Worm (Caenorhabditis elegans): ENCODE data around the gene droe-4.
"Not testable (repeated sequence)": the region's sequence is repeated elsewhere in the genome, so short reads cannot be mapped to it uniquely, and the experiment has no call there.

The droe-4 gene

DNA sequence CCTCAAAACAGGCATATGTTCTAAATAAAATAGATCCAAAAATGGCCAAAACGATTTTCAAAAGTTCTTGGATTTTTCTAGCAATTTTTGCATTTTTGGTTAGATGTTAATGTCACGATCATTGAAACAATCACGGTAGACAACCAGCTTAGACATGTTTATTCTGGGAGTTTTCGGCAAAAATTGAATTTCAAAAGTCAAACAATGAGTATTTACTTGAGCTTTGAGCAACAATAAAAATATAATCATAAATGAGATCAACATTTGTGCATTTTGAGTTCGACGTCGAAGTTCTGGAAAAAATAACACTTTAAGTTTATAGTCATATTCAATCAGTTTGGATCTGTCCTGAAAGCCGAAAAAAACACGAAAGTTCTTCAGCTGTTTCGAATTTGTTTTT lies 33.7 kb downstream of the droe-4 start, which contains the start of gene T08G5.2:
TSS of gene T08G5.2 (minus strand) at position 101 of the 400 bp plus-strand sequence.
- TF ChIP-seq unc-62 (GFP tag; optimal IDR thresholded peaks at IDR 0.05): no peak

DNA sequence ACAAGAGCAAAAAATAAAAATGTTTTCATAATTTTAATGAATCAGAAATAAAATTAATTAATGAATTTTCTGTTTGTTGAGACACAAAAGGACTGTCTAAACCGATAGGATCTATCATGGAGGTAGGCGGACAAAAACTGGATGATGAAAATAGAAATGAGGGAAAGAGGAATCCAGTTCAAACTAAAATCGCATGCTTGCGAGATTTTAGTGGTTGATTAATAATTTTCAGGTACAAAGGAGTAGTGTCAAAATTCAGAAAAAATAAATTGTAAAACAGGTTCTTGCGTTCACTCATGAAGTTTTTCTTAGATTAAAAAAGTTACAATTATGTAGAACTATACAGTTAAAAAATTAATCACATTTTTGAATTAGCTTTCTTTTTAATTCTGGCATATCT lies 34.9 kb downstream of the droe-4 start, which contains the start of gene T08G5.3:
TSS of gene T08G5.3 (minus strand) at position 101 of the 400 bp plus-strand sequence.
- no peak for TF ChIP-seq unc-62 (GFP tag; optimal IDR thresholded peaks at IDR 0.05)

DNA sequence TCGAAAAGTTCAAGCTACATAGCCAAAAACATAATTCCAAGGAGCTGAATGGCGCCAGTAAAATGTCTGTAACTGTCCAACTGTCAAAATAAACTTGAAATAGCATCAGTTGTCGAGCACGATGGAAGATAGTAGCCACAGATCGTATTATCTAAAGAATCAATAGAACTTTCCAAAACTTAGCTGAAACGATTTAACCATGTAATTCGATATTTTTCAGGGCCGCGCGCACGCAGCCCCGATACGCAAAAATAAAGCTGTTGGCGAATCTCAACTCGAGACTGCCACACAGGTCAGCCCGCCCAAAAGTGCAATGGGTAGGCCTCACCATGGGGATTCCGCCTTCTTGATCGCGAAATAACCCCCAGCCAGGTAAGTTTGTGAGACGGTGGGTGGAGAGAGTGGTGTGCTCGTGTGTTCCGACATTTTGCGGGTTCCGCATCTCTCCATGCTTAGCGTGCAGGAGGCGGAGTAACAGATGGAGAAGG lies 35.8 kb downstream of the droe-4 start:
- no peak for TF ChIP-seq unc-62 (GFP tag; optimal IDR thresholded peaks at IDR 0.05)

DNA sequence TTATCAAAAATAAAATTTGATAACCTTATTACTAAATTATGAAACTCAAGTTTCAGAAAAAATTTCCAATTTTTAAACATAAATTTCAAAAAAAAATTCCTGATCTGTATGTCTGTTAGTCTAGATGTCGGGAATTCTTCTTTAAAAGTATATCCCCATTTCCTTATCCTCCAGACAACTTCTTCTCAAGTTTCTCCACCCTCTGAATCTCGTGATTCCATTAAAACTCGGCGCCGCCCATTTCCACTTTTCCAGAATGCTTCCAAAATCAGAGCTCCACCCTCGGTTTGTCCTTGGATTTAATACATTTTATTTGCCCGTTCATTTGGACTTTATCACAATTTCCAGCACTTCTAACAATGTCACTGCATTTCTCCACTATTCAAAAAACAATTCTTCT lies 41.2 kb downstream of the droe-4 start, which contains the start of gene ins-10:
TSS of gene ins-10 (plus strand) at position 301 of the 400 bp plus-strand sequence.
- no peak for TF ChIP-seq unc-62 (GFP tag; optimal IDR thresholded peaks at IDR 0.05)

DNA sequence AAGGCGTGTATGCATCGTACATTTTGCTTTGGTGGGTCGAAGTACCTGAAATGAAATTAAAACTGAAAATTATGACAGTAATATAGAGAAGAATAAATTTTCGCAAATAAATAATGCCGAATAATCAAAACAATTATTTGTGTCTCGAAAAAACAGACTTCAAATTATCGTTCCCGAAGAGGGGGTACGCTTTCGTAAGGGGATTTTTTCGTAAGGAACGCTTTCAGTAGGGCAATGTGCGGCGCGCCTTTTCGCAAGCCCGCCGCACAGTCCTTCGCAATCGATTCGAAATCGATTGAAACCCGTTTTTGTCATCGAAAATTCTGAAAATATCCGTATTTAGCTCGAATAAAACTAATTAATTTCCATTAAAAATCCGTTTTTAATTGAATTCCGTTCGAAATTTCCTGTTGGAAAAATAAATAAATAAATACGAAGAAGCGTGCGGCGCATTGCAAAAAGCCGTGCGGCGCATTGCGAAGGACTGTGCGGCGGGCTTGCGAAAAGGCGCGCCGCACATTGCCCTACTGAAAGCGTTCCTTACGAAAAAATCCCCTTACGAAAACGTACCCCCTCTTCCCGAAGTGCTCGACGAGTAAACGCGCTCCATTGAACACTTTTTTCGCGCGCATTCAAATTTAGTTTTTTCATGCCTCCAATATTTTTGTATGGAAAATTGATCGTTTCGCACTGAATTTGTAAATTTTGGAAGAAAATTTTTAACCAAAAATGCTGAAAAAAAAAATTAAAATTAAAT lies 46.0 kb downstream of the droe-4 start, which contains the start of gene vps-39:
TSS of gene vps-39 (minus strand) at position 51 of the 757 bp plus-strand sequence.
- TF ChIP-seq unc-62 (GFP tag; optimal IDR thresholded peaks at IDR 0.05): not testable (repeated sequence)

Data from whole organism, dauer.